Worm (Caenorhabditis elegans): ENCODE measurements around the gene glp-1.

ce11 chrIII:9118314-9118850 lies 26.3 kb downstream of the glp-1 start, which contains the start of gene grl-11:
- TF ChIP-seq unc-62 (GFP tag; optimal IDR thresholded peaks at IDR 0.05) (no peak), aly-2 (tag; optimal IDR thresholded peaks at IDR 0.05) (no peak), lin-15B (tag; optimal IDR thresholded peaks at IDR 0.05) (no peak), nfya-1 (tag; optimal IDR thresholded peaks at IDR 0.05; ENCODE audit: insufficient read depth) (no peak), pha-4 (tag; optimal IDR thresholded peaks at IDR 0.05) (no peak), eor-1 (tag; optimal IDR thresholded peaks at IDR 0.05) (no peak), hmg-11 (tag; optimal IDR thresholded peaks at IDR 0.05) (no peak), fkh-2 (tag; optimal IDR thresholded peaks at IDR 0.05) (no peak), nhr-77 (tag; optimal IDR thresholded peaks at IDR 0.05) (no peak)
